Worm (Caenorhabditis elegans): Measurements from ENCODE around the gene nlp-67.

nlp-67 gene

DNA sequence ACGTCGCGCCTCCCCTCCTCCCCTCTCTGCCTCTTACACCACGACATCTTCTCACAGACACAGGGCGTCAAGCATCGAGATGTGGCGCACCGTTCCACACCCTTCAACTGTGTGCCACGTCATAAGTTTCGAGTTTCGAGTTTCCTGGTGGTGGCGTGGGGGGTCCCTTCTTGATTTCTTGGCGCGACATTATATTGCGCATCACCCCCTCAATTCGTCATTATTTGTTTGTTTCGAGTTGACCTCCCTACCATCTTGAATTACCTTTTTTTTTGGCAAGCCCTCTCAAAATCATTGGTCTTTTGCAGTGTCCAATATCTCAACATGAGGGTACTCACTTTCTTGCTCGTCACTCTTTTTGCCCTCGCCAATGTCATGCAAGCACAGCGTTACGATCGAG, at the start of gene nlp-67:
Gene nlp-67 (plus strand): TSS at position 301 of the 400 bp plus-strand sequence.
- TF ChIP-seq aly-2 (tag; optimal IDR thresholded peaks at IDR 0.05) = no peak
- TF ChIP-seq nhr-11 (tag; optimal IDR thresholded peaks at IDR 0.05) = no peak
- no peak for TF ChIP-seq ceh-82 (tag; optimal IDR thresholded peaks at IDR 0.05)
- TF ChIP-seq elt-3 (tag; optimal IDR thresholded peaks at IDR 0.05) = no peak
- no peak for TF ChIP-seq ztf-11 (tag; optimal IDR thresholded peaks at IDR 0.05)
- no peak for TF ChIP-seq blmp-1 (tag; optimal IDR thresholded peaks at IDR 0.05; ENCODE audit: insufficient read depth)
- TF ChIP-seq mab-5 (tag; optimal IDR thresholded peaks at IDR 0.05) = no peak
- no peak for TF ChIP-seq egl-27 (tag; optimal IDR thresholded peaks at IDR 0.05)
- no peak for TF ChIP-seq nhr-10 (tag; optimal IDR thresholded peaks at IDR 0.05)
- no peak for TF ChIP-seq nhr-12 (tag; optimal IDR thresholded peaks at IDR 0.05)
- no peak for TF ChIP-seq zag-1 (tag; optimal IDR thresholded peaks at IDR 0.05)
- TF ChIP-seq elt-1 (tag; optimal IDR thresholded peaks at IDR 0.05) = no peak
- TF ChIP-seq dmd-4 (tag; optimal IDR thresholded peaks at IDR 0.05) = no peak
- TF ChIP-seq lsy-2 (tag; optimal IDR thresholded peaks at IDR 0.05) = no peak

DNA sequence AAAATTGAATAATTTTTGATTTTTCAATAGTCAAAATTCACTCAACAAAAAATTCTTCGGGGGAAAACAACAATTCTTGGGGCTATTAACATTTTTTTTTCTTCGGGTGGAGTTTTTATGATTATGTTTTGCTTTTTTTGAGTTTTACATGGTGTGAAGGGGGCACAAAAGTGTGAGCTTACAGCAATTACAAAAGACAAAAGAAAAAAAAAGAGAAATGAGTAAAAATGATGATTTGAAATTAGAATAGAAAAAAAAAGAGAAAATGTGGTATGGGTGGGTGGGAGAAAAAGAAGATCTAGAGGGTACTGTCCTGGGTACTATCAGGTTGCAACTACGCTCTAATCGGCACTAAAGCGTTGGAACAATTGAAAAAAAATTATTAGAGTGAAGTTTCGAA, 43.3 kb upstream of the nlp-67 start:
- TF ChIP-seq nhr-6 (tag; optimal IDR thresholded peaks at IDR 0.05) (no peak), ama-1 (optimal IDR thresholded peaks at IDR 0.05) (no peak), sma-9 (GFP tag; optimal IDR thresholded peaks at IDR 0.05) (no peak), sma-9 (tag; optimal IDR thresholded peaks at IDR 0.05) (no peak), gmeb-1 (tag; optimal IDR thresholded peaks at IDR 0.05) (no peak), mbf-1 (tag; optimal IDR thresholded peaks at IDR 0.05) (no peak), sma-3 (GFP tag; optimal IDR thresholded peaks at IDR 0.05) (no peak), ztf-4 (tag; optimal IDR thresholded peaks at IDR 0.05) (no peak), ceh-16 (tag; optimal IDR thresholded peaks at IDR 0.05) (no peak), elt-1 (tag; optimal IDR thresholded peaks at IDR 0.05) (no peak), ztf-1 (GFP tag; conservative IDR thresholded peaks at IDR 0.05) (no peak), nhr-129 (tag; optimal IDR thresholded peaks at IDR 0.05) (no peak), mab-5 (tag; optimal IDR thresholded peaks at IDR 0.05) (no peak), fos-1 (tag; optimal IDR thresholded peaks at IDR 0.05) (no peak)

- TF ChIP-seq R02D3.7 (tag; optimal IDR thresholded peaks at IDR 0.05) = no peak
- TF ChIP-seq nhr-21 (tag; optimal IDR thresholded peaks at IDR 0.05) = no peak
- peak; percentile 1 for TF ChIP-seq C34F6.9 (tag; optimal IDR thresholded peaks at IDR 0.05)
- TF ChIP-seq gmeb-1 (tag; optimal IDR thresholded peaks at IDR 0.05) = no peak
- TF ChIP-seq ztf-11 (tag; optimal IDR thresholded peaks at IDR 0.05) = no peak
- TF ChIP-seq mab-5 (tag; optimal IDR thresholded peaks at IDR 0.05) = no peak
- peak; percentile 20 for TF ChIP-seq nhr-25 (tag; optimal IDR thresholded peaks at IDR 0.05)
- no peak for TF ChIP-seq elt-1 (tag; optimal IDR thresholded peaks at IDR 0.05)
- TF ChIP-seq sem-4 (tag; optimal IDR thresholded peaks at IDR 0.05) = no peak
- peak; percentile 20 for TF ChIP-seq crh-2 (tag; optimal IDR thresholded peaks at IDR 0.05)
- TF ChIP-seq nhr-129 (tag; optimal IDR thresholded peaks at IDR 0.05) = peak; percentile 54
- TF ChIP-seq ztf-4 (tag; optimal IDR thresholded peaks at IDR 0.05) = no peak
Observed at ce11 chrX:16143853-16144252, 40.3 kb upstream of the nlp-67 start.

ce11 chrX:16144584-16144983, 39.6 kb upstream of the nlp-67 start:
- no peak for TF ChIP-seq ceh-16 (tag; optimal IDR thresholded peaks at IDR 0.05)
- TF ChIP-seq snpc-4 (tag; optimal IDR thresholded peaks at IDR 0.05) = peak; percentile 21

DNA sequence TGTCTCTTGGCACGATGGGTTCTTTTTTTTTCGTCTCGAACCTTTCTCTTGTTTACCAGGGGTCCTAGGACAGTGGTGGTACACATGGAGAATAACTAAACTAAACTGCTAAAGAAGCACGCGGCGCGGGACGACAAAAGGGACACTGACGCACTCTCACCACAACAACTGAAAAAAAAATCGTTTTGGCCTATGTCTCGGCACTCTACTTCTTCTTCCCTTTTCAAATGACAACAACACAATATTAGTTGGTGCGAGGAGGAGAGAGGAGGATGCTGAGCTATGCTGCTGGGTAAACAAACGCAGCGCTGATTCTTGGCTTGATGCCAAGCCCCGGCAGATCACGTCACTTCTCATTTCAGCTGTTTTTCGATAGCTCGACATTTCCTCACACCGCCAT, 38.9 kb upstream of the nlp-67 start:
- no peak for TF ChIP-seq ama-1 (optimal IDR thresholded peaks at IDR 0.05)
- TF ChIP-seq nhr-21 (tag; optimal IDR thresholded peaks at IDR 0.05) = no peak
- peak; percentile 48 for TF ChIP-seq unc-55 (GFP tag; optimal IDR thresholded peaks at IDR 0.05)

DNA sequence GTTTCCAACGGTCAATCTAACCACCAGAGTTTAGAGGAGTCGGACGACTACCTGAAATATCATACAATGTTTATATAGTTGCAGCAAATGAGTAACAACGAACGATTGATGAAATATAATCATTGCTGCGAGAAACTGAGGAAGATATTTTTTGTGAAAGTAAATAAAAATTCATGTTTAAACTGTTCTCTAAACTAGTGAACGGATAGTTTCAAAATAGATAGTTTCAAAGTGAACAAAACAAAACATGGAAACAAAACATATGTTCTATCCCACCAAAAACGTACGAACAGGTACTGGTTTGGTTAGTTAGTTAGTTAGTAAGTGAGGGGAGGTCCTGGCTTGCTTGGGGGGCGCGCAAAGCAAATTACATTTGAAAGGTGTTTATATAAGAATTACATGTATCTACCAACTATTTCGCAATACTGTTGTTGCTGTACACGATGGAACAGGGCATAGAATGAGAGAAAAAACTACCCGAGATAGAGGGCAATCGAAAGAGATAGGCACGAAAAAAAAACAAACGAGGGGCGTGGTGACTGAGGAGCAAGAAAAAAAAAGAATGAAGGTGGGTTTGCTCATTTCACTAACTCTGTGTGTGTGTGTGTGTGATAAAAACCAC, 37.1 kb upstream of the nlp-67 start, which contains the start of gene F09C8.2:
Gene F09C8.2 (minus strand): TSS at position 51 of the 622 bp plus-strand sequence.
- TF ChIP-seq nhr-129 (tag; optimal IDR thresholded peaks at IDR 0.05) (peak; percentile 42), nhr-10 (tag; optimal IDR thresholded peaks at IDR 0.05) (no peak)

All from whole organism, L2 larva.